Fruit fly (Drosophila melanogaster) whole organism, embryonic: Measurements from ENCODE around the gene CG11089.

Experiments
- B-H1 ChIP-seq: fragments of 200-800 bp; sonication (Bioruptor generic); IDR thresholded peaks from 3 replicates; pipeline ENCODE4 v1.3.6; 2022; ENCODE audit warnings: missing biosample characterization, missing genetic modification characterization
- BEAF-32 ChIP-seq: fragments of 200-800 bp; sonication (Bioruptor generic); optimal IDR thresholded peaks from 3 replicates; lab custom pipeline; 2017; ENCODE audit warnings: missing biosample characterization, missing genetic modification characterization, mild to moderate bottlenecking, moderate library complexity, missing genetic modification reagents
- CG11560 ChIP-seq: fragments of 200-800 bp; sonication (Bioruptor generic); IDR thresholded peaks from 3 replicates; pipeline ENCODE4 v1.3.6; 2022; ENCODE audit warnings: missing biosample characterization, missing genetic modification characterization
- CG14441 ChIP-seq: fragments of 200-800 bp; sonication (Bioruptor generic); IDR thresholded peaks from 2 replicates; pipeline ENCODE4 v1.3.6; 2022; ENCODE audit warnings: missing biosample characterization, missing genetic modification characterization
- CG15269 ChIP-seq: fragments of 200-800 bp; sonication (Bioruptor generic); optimal IDR thresholded peaks from 2 replicates; lab custom pipeline; 2018; ENCODE audit warnings: missing biosample characterization, mild to moderate bottlenecking, missing genetic modification characterization, moderate library complexity
- CG15696 ChIP-seq: fragments of 200-800 bp; sonication (Bioruptor generic); optimal IDR thresholded peaks from 2 replicates; lab custom pipeline; 2019; ENCODE audit warnings: missing biosample characterization, mild to moderate bottlenecking, missing genetic modification characterization, moderate library complexity
- CG17802 ChIP-seq: fragments of 200-800 bp; sonication (Bioruptor generic); optimal IDR thresholded peaks from 2 replicates; lab custom pipeline; 2018; ENCODE audit warnings: missing biosample characterization, mild to moderate bottlenecking, missing genetic modification characterization, moderate library complexity
- CG1832 ChIP-seq: fragments of 200-800 bp; sonication (Bioruptor generic); optimal IDR thresholded peaks from 2 replicates; lab custom pipeline; 2017; ENCODE audit warnings: missing biosample characterization, mild to moderate bottlenecking, missing genetic modification characterization, inconsistent platforms
- CG2199 ChIP-seq: fragments of 200-800 bp; sonication (Bioruptor generic); IDR thresholded peaks from 3 replicates; pipeline ENCODE4 v1.3.6; 2022; ENCODE audit warnings: missing biosample characterization, missing genetic modification characterization
- CG31388 ChIP-seq: fragments of 200-800 bp; sonication (Bioruptor generic); optimal IDR thresholded peaks from 2 replicates; lab custom pipeline; 2016; ENCODE audit warnings: missing biosample characterization, missing genetic modification characterization
- CG33557 ChIP-seq: fragments of 200-800 bp; sonication (Bioruptor generic); optimal IDR thresholded peaks from 2 replicates; lab custom pipeline; 2019; ENCODE audit warnings: missing biosample characterization, mild to moderate bottlenecking, missing genetic modification characterization, moderate library complexity
- CG3407 ChIP-seq: fragments of 200-800 bp; sonication (Bioruptor generic); optimal IDR thresholded peaks from 2 replicates; lab custom pipeline; 2018; ENCODE audit warnings: missing biosample characterization, mild to moderate bottlenecking, missing genetic modification characterization
- CG4707 ChIP-seq: fragments of 200-800 bp; sonication (Bioruptor generic); optimal IDR thresholded peaks from 2 replicates; lab custom pipeline; 2018; ENCODE audit warnings: missing biosample characterization, mild to moderate bottlenecking, missing genetic modification characterization, moderate library complexity
- CG4730 ChIP-seq: fragments of 200-800 bp; sonication (Bioruptor generic); IDR thresholded peaks from 2 replicates; pipeline ENCODE4 v1.3.6; 2022; ENCODE audit warnings: missing biosample characterization, missing genetic modification characterization
- CG7357 ChIP-seq: fragments of 200-800 bp; sonication (Bioruptor generic); IDR thresholded peaks from 3 replicates; pipeline ENCODE4 v1.3.6; 2022; ENCODE audit warnings: missing biosample characterization, missing genetic modification characterization
- CG7928 ChIP-seq: fragments of 200-800 bp; sonication (Bioruptor generic); optimal IDR thresholded peaks from 2 replicates; lab custom pipeline; 2017; ENCODE audit warnings: missing biosample characterization, mild to moderate bottlenecking, missing genetic modification characterization
- CG9437 ChIP-seq: fragments of 200-800 bp; sonication (Bioruptor generic); optimal IDR thresholded peaks from 2 replicates; lab custom pipeline; 2018; ENCODE audit warnings: missing biosample characterization, mild to moderate bottlenecking, missing genetic modification characterization
- CG9817 ChIP-seq: fragments of 200-800 bp; sonication (Bioruptor generic); optimal IDR thresholded peaks from 2 replicates; lab custom pipeline; 2018; ENCODE audit warnings: missing biosample characterization, mild to moderate bottlenecking, missing genetic modification characterization, moderate library complexity
- CG9876 ChIP-seq: fragments of 200-800 bp; sonication (Bioruptor generic); optimal IDR thresholded peaks from 2 replicates; lab custom pipeline; 2016; ENCODE audit warnings: missing biosample characterization, missing genetic modification characterization
- Dref ChIP-seq: fragments of 200-800 bp; sonication (Bioruptor generic); IDR thresholded peaks from 2 replicates; pipeline ENCODE4 v1.3.6; 2022; ENCODE audit warnings: missing biosample characterization, missing genetic modification characterization
- Fer3 ChIP-seq: fragments of 200-800 bp; sonication (Bioruptor generic); optimal IDR thresholded peaks from 2 replicates; lab custom pipeline; 2018; ENCODE audit warnings: missing biosample characterization, mild to moderate bottlenecking, missing genetic modification characterization, moderate library complexity
- H2.0 ChIP-seq: fragments of 200-800 bp; sonication (Bioruptor generic); IDR thresholded peaks from 2 replicates; pipeline ENCODE4 v1.3.6; 2022; ENCODE audit warnings: missing biosample characterization, missing genetic modification characterization
- HLH3B ChIP-seq: fragments of 200-800 bp; sonication (Bioruptor generic); IDR thresholded peaks from 2 replicates; pipeline ENCODE4 v1.3.6; 2022; ENCODE audit warnings: missing biosample characterization, missing genetic modification characterization
- HLHmδ ChIP-seq: fragments of 200-800 bp; sonication (Bioruptor generic); optimal IDR thresholded peaks from 2 replicates; lab custom pipeline; 2018; ENCODE audit warnings: missing biosample characterization, mild to moderate bottlenecking, missing genetic modification characterization, moderate library complexity
- HmgZ ChIP-seq: fragments of 200-800 bp; sonication (Bioruptor generic); optimal IDR thresholded peaks from 2 replicates; lab custom pipeline; 2018; ENCODE audit warnings: missing biosample characterization, mild to moderate bottlenecking, missing genetic modification characterization
- Med ChIP-seq: fragments of 200-800 bp; sonication (Bioruptor generic); peaks from one replicate; lab custom pipeline; 2016; ENCODE audit warnings: missing biosample characterization, missing genetic modification characterization, mild to moderate bottlenecking, inconsistent platforms, moderate library complexity
- Ravus ChIP-seq: fragments of 200-800 bp; sonication (Bioruptor generic); IDR thresholded peaks from 2 replicates; pipeline ENCODE4 v1.3.6; 2022; ENCODE audit warnings: missing biosample characterization, missing genetic modification characterization
- Rx ChIP-seq: fragments of 200-800 bp; sonication (Bioruptor generic); IDR thresholded peaks from 2 replicates; pipeline ENCODE4 v1.3.6; 2022; ENCODE audit warnings: missing biosample characterization, missing genetic modification characterization
- Sox100B ChIP-seq: fragments of 200-800 bp; sonication (Bioruptor generic); optimal IDR thresholded peaks from 3 replicates; lab custom pipeline; 2018; ENCODE audit warnings: missing biosample characterization, mild to moderate bottlenecking, missing genetic modification characterization
- amos ChIP-seq: fragments of 200-800 bp; sonication (Bioruptor generic); IDR thresholded peaks from 2 replicates; pipeline ENCODE4 v1.3.6; 2022; ENCODE audit warnings: missing biosample characterization, missing genetic modification characterization; ENCODE audit not compliant: partially characterized antibody
- az2 ChIP-seq: fragments of 200-800 bp; sonication (Bioruptor generic); optimal IDR thresholded peaks from 3 replicates; lab custom pipeline; 2016; ENCODE audit warnings: missing biosample characterization, missing genetic modification characterization
- cg ChIP-seq: fragments of 200-800 bp; sonication (Bioruptor generic); optimal IDR thresholded peaks from 3 replicates; lab custom pipeline; 2019; ENCODE audit warnings: missing biosample characterization, mild to moderate bottlenecking, missing genetic modification characterization, moderate library complexity
- chm ChIP-seq: fragments of 200-800 bp; sonication (Bioruptor generic); IDR thresholded peaks from 2 replicates; pipeline ENCODE4 v1.3.6; 2022; ENCODE audit warnings: missing biosample characterization, missing genetic modification characterization
- chn ChIP-seq: fragments of 200-800 bp; sonication (Bioruptor generic); optimal IDR thresholded peaks from 2 replicates; lab custom pipeline; 2016; ENCODE audit warnings: missing biosample characterization, missing genetic modification characterization
- ci ChIP-seq: fragments of 200-800 bp; sonication (Bioruptor generic); IDR thresholded peaks from 3 replicates; pipeline ENCODE4 v1.3.6; 2022; ENCODE audit warnings: missing biosample characterization, missing genetic modification characterization
- corto ChIP-seq: fragments of 200-800 bp; sonication (Bioruptor generic); optimal IDR thresholded peaks from 2 replicates; lab custom pipeline; 2016; ENCODE audit warnings: missing biosample characterization, mild to moderate bottlenecking, missing genetic modification characterization, moderate library complexity
- croc ChIP-seq: fragments of 200-800 bp; sonication (Bioruptor generic); conservative IDR thresholded peaks from 3 replicates; pipeline ENCODE4 v1.3.6; 2022; ENCODE audit warnings: missing biosample characterization, missing genetic modification characterization
- crol ChIP-seq: fragments of 200-800 bp; sonication (Bioruptor generic); IDR thresholded peaks from 2 replicates; pipeline ENCODE4 v1.3.6; 2022; ENCODE audit warnings: missing biosample characterization, missing genetic modification characterization
- danr ChIP-seq: fragments of 200-800 bp; sonication (Bioruptor generic); IDR thresholded peaks from 2 replicates; pipeline ENCODE4 v1.3.6; 2022; ENCODE audit warnings: missing biosample characterization, missing genetic modification characterization
- eyg ChIP-seq: fragments of 200-800 bp; sonication (Bioruptor generic); optimal IDR thresholded peaks from 3 replicates; lab custom pipeline; 2016; ENCODE audit warnings: missing biosample characterization, missing genetic modification characterization
- gsb-n ChIP-seq: fragments of 200-800 bp; sonication (Bioruptor generic); optimal IDR thresholded peaks from 3 replicates; lab custom pipeline; 2018; ENCODE audit warnings: missing biosample characterization, mild to moderate bottlenecking, missing genetic modification characterization
- ind ChIP-seq: fragments of 200-800 bp; sonication (Bioruptor generic); optimal IDR thresholded peaks from 3 replicates; lab custom pipeline; 2016; ENCODE audit warnings: missing biosample characterization, missing genetic modification characterization
- jumu ChIP-seq: fragments of 200-800 bp; sonication (Bioruptor generic); optimal IDR thresholded peaks from 3 replicates; lab custom pipeline; 2016; ENCODE audit warnings: missing biosample characterization, missing genetic modification characterization
- lola ChIP-seq, 3 experiments: fragments of >200 bp in 2 of 3; fragments of 200-800 bp in 1 of 3; sonication (Bioruptor generic) in 1 of 3; optimal IDR thresholded peaks; 2 replicates each; lab custom pipeline; 2017 to 2019; ENCODE audit warnings: missing biosample characterization in 3 of 3, missing genetic modification characterization in 3 of 3, mild to moderate bottlenecking in 1 of 3, moderate library complexity in 1 of 3
- pho ChIP-seq: fragments of 200-800 bp; sonication (Bioruptor generic); optimal IDR thresholded peaks from 2 replicates; lab custom pipeline; 2016; ENCODE audit warnings: missing biosample characterization, missing genetic modification characterization
- row ChIP-seq: fragments of 200-800 bp; sonication (Bioruptor generic); IDR thresholded peaks from 3 replicates; pipeline ENCODE4 v1.3.6; 2022; ENCODE audit warnings: missing biosample characterization, missing genetic modification characterization
- sens-2 ChIP-seq: fragments of 200-800 bp; sonication (Bioruptor generic); IDR thresholded peaks from 2 replicates; pipeline ENCODE4 v1.3.6; 2022; ENCODE audit warnings: missing biosample characterization, missing genetic modification characterization
- seq ChIP-seq: fragments of 200-800 bp; sonication (Bioruptor generic); IDR thresholded peaks from 2 replicates; pipeline ENCODE4 v1.3.6; 2022; ENCODE audit warnings: missing biosample characterization, missing genetic modification characterization
- tgo ChIP-seq: fragments of 200-800 bp; sonication (Bioruptor generic); IDR thresholded peaks from 3 replicates; pipeline ENCODE4 v1.3.6; 2022; ENCODE audit warnings: missing biosample characterization, missing genetic modification characterization
- tna ChIP-seq: fragments of 200-800 bp; sonication (Bioruptor generic); IDR thresholded peaks from 2 replicates; pipeline ENCODE4 v1.3.6; 2022; ENCODE audit warnings: missing biosample characterization, missing genetic modification characterization; ENCODE audit not compliant: partially characterized antibody
- vvl ChIP-seq: fragments of 200-800 bp; sonication (Bioruptor generic); IDR thresholded peaks from 2 replicates; pipeline ENCODE4 v1.3.6; 2022; ENCODE audit warnings: missing biosample characterization, missing genetic modification characterization

Gene CG11089

dm6 chr3R:24850420-24850819, 26.4 kb upstream of the CG11089 start, which contains the start of gene CG7006 (continued):
- TF ChIP-seq CG2199 (GFP tag; lab: Robert Waterston, UW) (no peak), Ravus (GFP tag; lab: Robert Waterston, UW) (no peak), chn (GFP tag; lab: Kevin White, UChicago) (peak; percentile 68), lola (GFP tag; optimal IDR thresholded peaks at IDR 0.05; lab: Kevin White, UChicago) (no peak), amos (GFP tag; lab: Robert Waterston, UW) (peak; percentile 85), CG31388 (peak; percentile 1), chm (GFP tag; lab: Robert Waterston, UW) (peak; percentile 54; the same call in 1 of the 2 replicates), pho (GFP tag; lab: Kevin White, UChicago) (peak; percentile 84), Fer3 (peak; percentile 68), ind (peak; percentile 78), croc (no peak), CG7928 (peak; percentile 29), crol (GFP tag; lab: Robert Waterston, UW) (no peak), jumu (GFP tag; lab: Kevin White, UChicago) (peak; percentile 74), row (GFP tag; lab: Robert Waterston, UW) (peak; percentile 27; the same call in 1 of the 3 replicates), CG4730 (GFP tag; lab: Robert Waterston, UW) (0 out of 2 replicates have a peak, but pooled peaks have one; percentile 33), Sox100B (GFP tag; lab: Kevin White, UChicago) (no peak), gsb-n (tag; lab: Kevin White, UChicago) (no peak), danr (GFP tag; lab: Robert Waterston, UW) (no peak), tgo (no peak), az2 (GFP tag; lab: Kevin White, UChicago) (peak; percentile 45), cg (GFP tag; lab: Kevin White, UChicago) (no peak), CG9817 (tag; lab: Kevin White, UChicago) (peak; percentile 70), CG15269 (tag; lab: Kevin White, UChicago) (no peak), CG17802 (peak; percentile 36), CG9437 (peak; percentile 26), CG3407 (GFP tag; lab: Kevin White, UChicago) (no peak), CG1832 (GFP tag; lab: Kevin White, UChicago) (no peak), vvl (GFP tag; lab: Robert Waterston, UW) (peak; percentile 88), CG4707 (no peak), BEAF-32 (peak; percentile 84), corto (GFP tag; lab: Kevin White, UChicago) (no peak), HmgZ (tag; lab: Kevin White, UChicago) (peak; percentile 87), B-H1 (GFP tag; lab: Robert Waterston, UW) (no peak), Rx (GFP tag; lab: Robert Waterston, UW) (peak; percentile 32; the same call in 1 of the 2 replicates), CG33557 (GFP tag; lab: Kevin White, UChicago) (no peak), H2.0 (GFP tag; lab: Robert Waterston, UW) (peak; percentile 69), CG7357 (GFP tag; lab: Robert Waterston, UW) (no peak), CG9876 (peak; percentile 70), HLH3B (peak; percentile 65), ci (peak; percentile 77), CG14441 (GFP tag; lab: Robert Waterston, UW) (no peak), tna (peak; percentile 44; the same call in 1 of the 2 replicates), HLHmδ (GFP tag; lab: Kevin White, UChicago) (no peak), seq (no peak), Dref (peak; percentile 91), CG11560 (tag; lab: Robert Waterston, UW) (peak; percentile 60; the same call in 2 of the 3 replicates), CG15696 (tag; lab: Kevin White, UChicago) (no peak), sens-2 (no peak), eyg (GFP tag; lab: Kevin White, UChicago) (peak; percentile 50), Med (GFP tag; lab: Kevin White, UChicago) (peak; percentile 96)
